Fruit fly (Drosophila melanogaster) whole organism, embryonic: ENCODE measurements around the gene Dnaaf4.

ENCODE experiments used
- ATbp ChIP-seq: fragments of 200-800 bp; sonication (Bioruptor generic); optimal IDR thresholded peaks from 2 replicates; lab custom pipeline; 2017; ENCODE audit warnings: missing biosample characterization, mild to moderate bottlenecking, missing genetic modification characterization, missing genetic modification reagents
- CG10959 ChIP-seq: fragments of 200-800 bp; sonication (Bioruptor generic); IDR thresholded peaks from 2 replicates; pipeline ENCODE4 v1.3.6; 2022; ENCODE audit warnings: missing biosample characterization, missing genetic modification characterization
- CG10979 ChIP-seq: fragments of 200-800 bp; sonication (Bioruptor generic); optimal IDR thresholded peaks from 2 replicates; lab custom pipeline; 2018; ENCODE audit warnings: missing biosample characterization, mild to moderate bottlenecking, missing genetic modification characterization, moderate library complexity
- CG11504 ChIP-seq: fragments of 200-800 bp; sonication (Bioruptor generic); optimal IDR thresholded peaks from 3 replicates; lab custom pipeline; 2019; ENCODE audit warnings: missing biosample characterization, mild to moderate bottlenecking, missing genetic modification characterization, moderate library complexity
- CG11560 ChIP-seq: fragments of 200-800 bp; sonication (Bioruptor generic); IDR thresholded peaks from 3 replicates; pipeline ENCODE4 v1.3.6; 2022; ENCODE audit warnings: missing biosample characterization, missing genetic modification characterization
- CG12155 ChIP-seq: fragments of 200-800 bp; sonication (Bioruptor generic); optimal IDR thresholded peaks from 3 replicates; lab custom pipeline; 2016; ENCODE audit warnings: missing biosample characterization, missing genetic modification characterization
- CG14860 ChIP-seq: fragments of 200-800 bp; sonication (Bioruptor generic); IDR thresholded peaks from 3 replicates; pipeline ENCODE4 v1.3.6; 2022; ENCODE audit warnings: missing biosample characterization, missing genetic modification characterization; ENCODE audit not compliant: partially characterized antibody
- CG15479 ChIP-seq: fragments of 200-800 bp; sonication (Bioruptor generic); optimal IDR thresholded peaks from 3 replicates; lab custom pipeline; 2019; ENCODE audit warnings: missing biosample characterization, mild to moderate bottlenecking, missing genetic modification characterization, moderate library complexity
- CG15696 ChIP-seq: fragments of 200-800 bp; sonication (Bioruptor generic); optimal IDR thresholded peaks from 2 replicates; lab custom pipeline; 2019; ENCODE audit warnings: missing biosample characterization, mild to moderate bottlenecking, missing genetic modification characterization, moderate library complexity
- CG1603 ChIP-seq: fragments of 200-800 bp; sonication (Bioruptor generic); optimal IDR thresholded peaks from 2 replicates; lab custom pipeline; 2019; ENCODE audit warnings: missing biosample characterization, mild to moderate bottlenecking, missing genetic modification characterization, moderate library complexity
- CG1647 ChIP-seq: fragments of 200-800 bp; sonication (Bioruptor generic); optimal IDR thresholded peaks from 3 replicates; lab custom pipeline; 2016; ENCODE audit warnings: missing biosample characterization, missing genetic modification characterization
- CG2129 ChIP-seq: fragments of 200-800 bp; sonication (Bioruptor generic); IDR thresholded peaks from 2 replicates; pipeline ENCODE4 v1.3.6; 2022; ENCODE audit warnings: missing biosample characterization, missing genetic modification characterization; ENCODE audit not compliant: partially characterized antibody
- CG30431 ChIP-seq: fragments of 200-800 bp; sonication (Bioruptor generic); optimal IDR thresholded peaks from 2 replicates; lab custom pipeline; 2017; ENCODE audit warnings: missing biosample characterization, missing genetic modification characterization
- CG31388 ChIP-seq: fragments of 200-800 bp; sonication (Bioruptor generic); optimal IDR thresholded peaks from 2 replicates; lab custom pipeline; 2016; ENCODE audit warnings: missing biosample characterization, missing genetic modification characterization
- CG43689 ChIP-seq: fragments of 200-800 bp; sonication (Bioruptor generic); IDR thresholded peaks from 2 replicates; pipeline ENCODE4 v1.3.6; 2022; ENCODE audit warnings: missing biosample characterization, missing genetic modification characterization
- CG6175 ChIP-seq: fragments of 200-800 bp; sonication (Bioruptor generic); IDR thresholded peaks from 3 replicates; pipeline ENCODE4 v1.3.6; 2022; ENCODE audit warnings: missing biosample characterization, missing genetic modification characterization
- CG7271 ChIP-seq: fragments of 200-800 bp; sonication (Bioruptor generic); optimal IDR thresholded peaks from 2 replicates; lab custom pipeline; 2018; ENCODE audit warnings: missing biosample characterization, mild to moderate bottlenecking, missing genetic modification characterization, moderate library complexity
- ERR ChIP-seq: fragments of 200-800 bp; sonication (Bioruptor generic); optimal IDR thresholded peaks from 2 replicates; lab custom pipeline; 2016; ENCODE audit warnings: missing biosample characterization, missing genetic modification characterization
- Elba2 ChIP-seq: fragments of 200-800 bp; sonication (Bioruptor generic); optimal IDR thresholded peaks from 3 replicates; lab custom pipeline; 2016; ENCODE audit warnings: missing biosample characterization, missing genetic modification characterization
- Hr39 ChIP-seq: fragments of >200 bp; optimal IDR thresholded peaks from 2 replicates; lab custom pipeline; 2017
- Lhr ChIP-seq: fragments of 200-800 bp; sonication (Bioruptor generic); optimal IDR thresholded peaks from 3 replicates; lab custom pipeline; 2017; ENCODE audit warnings: mild to moderate bottlenecking, missing biosample characterization, missing genetic modification reagents, missing genetic modification characterization
- MTF-1 ChIP-seq: fragments of 200-800 bp; sonication (Bioruptor generic); optimal IDR thresholded peaks from 2 replicates; lab custom pipeline; 2018; ENCODE audit warnings: missing biosample characterization, mild to moderate bottlenecking, missing genetic modification characterization, borderline replicate concordance
- Nf-YB ChIP-seq: fragments of 200-800 bp; sonication (Bioruptor generic); optimal IDR thresholded peaks from 3 replicates; lab custom pipeline; 2019; ENCODE audit warnings: missing biosample characterization, mild to moderate bottlenecking, missing genetic modification characterization, moderate library complexity
- Oaz ChIP-seq: fragments of 200-800 bp; sonication (Bioruptor generic); IDR thresholded peaks from 2 replicates; pipeline ENCODE4 v1.3.6; 2022; ENCODE audit warnings: missing biosample characterization, missing genetic modification characterization
- Ptx1 ChIP-seq: fragments of 200-800 bp; sonication (Bioruptor generic); IDR thresholded peaks from 2 replicates; pipeline ENCODE4 v1.3.6; 2022; ENCODE audit warnings: missing biosample characterization, missing genetic modification characterization
- Spps ChIP-seq: fragments of 200-800 bp; sonication (Bioruptor generic); optimal IDR thresholded peaks from 2 replicates; lab custom pipeline; 2018; ENCODE audit warnings: missing biosample characterization, mild to moderate bottlenecking, missing genetic modification characterization
- TFAM ChIP-seq: fragments of 200-800 bp; sonication (Bioruptor generic); optimal IDR thresholded peaks from 2 replicates; lab custom pipeline; 2017; ENCODE audit warnings: missing biosample characterization, missing genetic modification characterization, inconsistent platforms
- Xrp1 ChIP-seq: fragments of 200-800 bp; sonication (Bioruptor generic); IDR thresholded peaks from 2 replicates; pipeline ENCODE4 v1.3.6; 2022; ENCODE audit warnings: missing biosample characterization, missing genetic modification characterization
- ap ChIP-seq: fragments of 200-800 bp; sonication (Bioruptor generic); IDR thresholded peaks from 2 replicates; pipeline ENCODE4 v1.3.6; 2022; ENCODE audit warnings: missing biosample characterization, missing genetic modification characterization
- br ChIP-seq: fragments of >200 bp; optimal IDR thresholded peaks from 2 replicates; lab custom pipeline; 2017
- cad ChIP-seq: fragments of >200 bp; optimal IDR thresholded peaks from 2 replicates; lab custom pipeline; 2017; ENCODE audit warnings: missing biosample characterization, missing genetic modification characterization
- crp ChIP-seq, 2 experiments: fragments of 200-800 bp; sonication (Bioruptor generic); optimal IDR thresholded peaks; 2 replicates in 1 of 2; 3 replicates in 1 of 2; lab custom pipeline; 2017; ENCODE audit warnings: missing biosample characterization in 2 of 2, missing genetic modification characterization in 2 of 2, mild to moderate bottlenecking in 1 of 2, moderate library complexity in 1 of 2
- esg ChIP-seq: fragments of 200-800 bp; sonication (Bioruptor generic); conservative IDR thresholded peaks from 2 replicates; pipeline ENCODE4 v1.3.6; 2022; ENCODE audit warnings: missing biosample characterization, missing genetic modification characterization
- ewg ChIP-seq: fragments of 200-800 bp; sonication (Bioruptor generic); optimal IDR thresholded peaks from 3 replicates; lab custom pipeline; 2017; ENCODE audit warnings: mild to moderate bottlenecking, missing biosample characterization, missing genetic modification reagents, missing genetic modification characterization
- grau ChIP-seq: fragments of 200-800 bp; optimal IDR thresholded peaks from 3 replicates; lab custom pipeline; 2019; ENCODE audit warnings: missing biosample characterization, mild to moderate bottlenecking, missing genetic modification characterization, moderate library complexity
- gsb ChIP-seq: fragments of 200-800 bp; sonication (Bioruptor generic); IDR thresholded peaks from 2 replicates; pipeline ENCODE4 v1.3.6; 2022; ENCODE audit warnings: missing biosample characterization, missing genetic modification characterization
- hb ChIP-seq: fragments of 200-800 bp; sonication (Bioruptor generic); IDR thresholded peaks from 3 replicates; pipeline ENCODE4 v1.3.6; 2022; ENCODE audit warnings: missing biosample characterization, missing genetic modification characterization; ENCODE audit not compliant: partially characterized antibody
- jigr1 ChIP-seq: fragments of 200-800 bp; sonication (Bioruptor generic); IDR thresholded peaks from 3 replicates; pipeline ENCODE4 v1.3.6; 2022; ENCODE audit warnings: missing biosample characterization, missing genetic modification characterization
- lmd ChIP-seq: fragments of 200-800 bp; sonication (Bioruptor generic); IDR thresholded peaks from 2 replicates; pipeline ENCODE4 v1.3.6; 2022; ENCODE audit warnings: missing biosample characterization, missing genetic modification characterization
- prd ChIP-seq, 3 experiments: fragments of >200 bp in 2 of 3; fragments of 200-800 bp in 1 of 3; sonication (Bioruptor generic) in 1 of 3; optimal IDR thresholded peaks in 2 of 3; IDR thresholded peaks in 1 of 3; 2 replicates in 2 of 3; 3 replicates in 1 of 3; pipeline versions ENCODE4 v1.3.6 to Lab custom; 2017 to 2022; ENCODE audit warnings: missing biosample characterization in 1 of 3, missing genetic modification characterization in 1 of 3
- rib ChIP-seq: fragments of 200-800 bp; sonication (Bioruptor generic); IDR thresholded peaks from 2 replicates; pipeline ENCODE4 v1.3.6; 2022; ENCODE audit warnings: missing biosample characterization, missing genetic modification characterization
- sr ChIP-seq: fragments of 200-800 bp; sonication (Bioruptor generic); IDR thresholded peaks from 3 replicates; pipeline ENCODE4 v1.3.6; 2022; ENCODE audit warnings: missing biosample characterization, missing genetic modification characterization
- wdn ChIP-seq: fragments of 200-800 bp; sonication (Bioruptor generic); IDR thresholded peaks from 2 replicates; pipeline ENCODE4 v1.3.6; 2022; ENCODE audit warnings: missing biosample characterization, missing genetic modification characterization
- zen ChIP-seq: fragments of 200-800 bp; sonication (Bioruptor generic); optimal IDR thresholded peaks from 3 replicates; lab custom pipeline; 2018; ENCODE audit warnings: missing biosample characterization, mild to moderate bottlenecking, missing genetic modification characterization, moderate library complexity

Gene Dnaaf4

dm6 chr2L:11081337-11081736 is 40.2 kb downstream of the Dnaaf4 start, which contains the start of gene AstC (continued):
- no peak for TF ChIP-seq Elba2 (GFP tag; lab: Kevin White, UChicago)
- no peak for TF ChIP-seq CG31388 (GFP tag; lab: Kevin White, UChicago)
- no peak for TF ChIP-seq wdn (GFP tag; lab: Robert Waterston, UW)
- no peak for TF ChIP-seq esg (GFP tag; lab: Robert Waterston, UW)
- TF ChIP-seq CG11504 (tag; lab: Kevin White, UChicago) = no peak
- TF ChIP-seq ewg (GFP tag; lab: Kevin White, UChicago) = no peak
- no peak for TF ChIP-seq sr (GFP tag; lab: Robert Waterston, UW)
- 0 out of 3 replicates have a peak, but pooled peaks have one; percentile 14 for TF ChIP-seq CG6175 (GFP tag; lab: Robert Waterston, UW)
- TF ChIP-seq lmd (GFP tag; lab: Robert Waterston, UW) = 0 out of 2 replicates have a peak, but pooled peaks have one; percentile 6
- no peak for TF ChIP-seq grau (tag; lab: Kevin White, UChicago)
- no peak for TF ChIP-seq MTF-1 (GFP tag; lab: Kevin White, UChicago)
- TF ChIP-seq CG11560 (tag; lab: Robert Waterston, UW) = 0 out of 3 replicates have a peak, but pooled peaks have one; percentile 16
- TF ChIP-seq Nf-YB (GFP tag; lab: Kevin White, UChicago) = no peak
- no peak for TF ChIP-seq CG2129 (GFP tag; lab: Robert Waterston, UW)
- TF ChIP-seq gsb (GFP tag; lab: Robert Waterston, UW) = no peak
- no peak for TF ChIP-seq hb (GFP tag; lab: Robert Waterston, UW)
- TF ChIP-seq Oaz = no peak
- TF ChIP-seq Xrp1 (GFP tag; lab: Robert Waterston, UW) = no peak
- no peak for TF ChIP-seq CG1603 (tag; lab: Kevin White, UChicago)
- TF ChIP-seq crp (GFP tag; optimal IDR thresholded peaks at IDR 0.05; lab: Kevin White, UChicago) = no peak
- TF ChIP-seq CG10959 (GFP tag; lab: Robert Waterston, UW) = no peak
- TF ChIP-seq CG1647 = no peak
- TF ChIP-seq CG14860 = no peak
- no peak for TF ChIP-seq Lhr (GFP tag; lab: Kevin White, UChicago)
- TF ChIP-seq CG43689 = no peak
- TF ChIP-seq ATbp (GFP tag; lab: Kevin White, UChicago) = no peak
- TF ChIP-seq CG30431 (GFP tag; lab: Kevin White, UChicago) = no peak
- no peak for TF ChIP-seq Spps (tag; lab: Kevin White, UChicago)
- TF ChIP-seq ap = no peak
- no peak for TF ChIP-seq prd (optimal IDR thresholded peaks at IDR 0.05; lab: Kevin White, UChicago)
- TF ChIP-seq prd (GFP tag; IDR thresholded peaks at IDR 0.05; lab: Robert Waterston, UW) = no peak
- TF ChIP-seq CG12155 = no peak
- no peak for TF ChIP-seq br (lab: Kevin White, UChicago)
- TF ChIP-seq TFAM (GFP tag; lab: Kevin White, UChicago) = no peak
- peak; percentile 51 for TF ChIP-seq Hr39 (lab: Kevin White, UChicago)
- 0 out of 3 replicates have a peak, but pooled peaks have one; percentile 6 for TF ChIP-seq jigr1 (GFP tag; lab: Robert Waterston, UW)
- TF ChIP-seq Ptx1 = no peak
- TF ChIP-seq CG15696 = no peak
- TF ChIP-seq ERR (GFP tag; lab: Kevin White, UChicago) = no peak
- TF ChIP-seq rib (GFP tag; lab: Robert Waterston, UW) = no peak

- TF ChIP-seq CG15479 (GFP tag; lab: Kevin White, UChicago) = no peak
- peak; percentile 86 for TF ChIP-seq zen (tag; lab: Kevin White, UChicago)
- peak; percentile 94 for TF ChIP-seq cad (GFP tag; lab: Kevin White, UChicago)
- no peak for TF ChIP-seq CG10979 (tag; lab: Kevin White, UChicago)
- TF ChIP-seq CG7271 (tag; lab: Kevin White, UChicago) = peak; percentile 7
- TF ChIP-seq, all 482 proteins: peak for 3
Measured at dm6 chr2L:11075114-11075513, 46.4 kb downstream of the Dnaaf4 start, which contains the start of gene CG43725. Gene CG43725 (plus strand): TSS chr2L:11075513.
